Fruit fly (Drosophila melanogaster) whole organism, embryonic: ENCODE data around the gene CG10492.

Experiments used
- Atf6 ChIP-seq: fragments of 200-800 bp; sonication (Bioruptor generic); IDR thresholded peaks from 2 replicates; pipeline ENCODE4 v1.3.6; 2022; ENCODE audit warnings: missing biosample characterization, missing genetic modification characterization
- Bdp1 ChIP-seq: fragments of 200-800 bp; sonication (Bioruptor generic); optimal IDR thresholded peaks from 3 replicates; lab custom pipeline; 2016; ENCODE audit warnings: missing biosample characterization, missing genetic modification characterization
- Bgb ChIP-seq: fragments of 200-800 bp; sonication (Bioruptor generic); IDR thresholded peaks from 2 replicates; pipeline ENCODE4 v1.3.6; 2022; ENCODE audit warnings: missing biosample characterization, missing genetic modification characterization; ENCODE audit not compliant: partially characterized antibody
- Blimp-1 ChIP-seq: fragments of 200-800 bp; sonication (Bioruptor generic); optimal IDR thresholded peaks from 3 replicates; lab custom pipeline; 2018; ENCODE audit warnings: missing biosample characterization, missing genetic modification characterization, mild to moderate bottlenecking, moderate library complexity, missing genetic modification reagents
- CG10209 ChIP-seq: fragments of 200-800 bp; sonication (Bioruptor generic); optimal IDR thresholded peaks from 3 replicates; lab custom pipeline; 2017; ENCODE audit warnings: missing biosample characterization, mild to moderate bottlenecking, missing genetic modification characterization, missing genetic modification reagents
- CG10366 ChIP-seq: fragments of 200-800 bp; sonication (Bioruptor generic); IDR thresholded peaks from 2 replicates; pipeline ENCODE4 v1.3.6; 2022; ENCODE audit warnings: missing biosample characterization, missing genetic modification characterization
- CG11085 ChIP-seq: fragments of 200-800 bp; sonication (Bioruptor generic); IDR thresholded peaks from 2 replicates; pipeline ENCODE4 v1.3.6; 2022; ENCODE audit warnings: missing biosample characterization, missing genetic modification characterization
- CG13287 ChIP-seq: fragments of 200-800 bp; sonication (Bioruptor generic); IDR thresholded peaks from 2 replicates; pipeline ENCODE4 v1.3.6; 2022; ENCODE audit warnings: missing biosample characterization, missing genetic modification characterization; ENCODE audit not compliant: partially characterized antibody
- CG2129 ChIP-seq: fragments of 200-800 bp; sonication (Bioruptor generic); IDR thresholded peaks from 2 replicates; pipeline ENCODE4 v1.3.6; 2022; ENCODE audit warnings: missing biosample characterization, missing genetic modification characterization; ENCODE audit not compliant: partially characterized antibody
- CG2712 ChIP-seq: fragments of 200-800 bp; optimal IDR thresholded peaks from 3 replicates; lab custom pipeline; 2019; ENCODE audit warnings: missing biosample characterization, mild to moderate bottlenecking, missing genetic modification characterization, moderate library complexity
- CG2889 ChIP-seq: fragments of 200-800 bp; sonication (Bioruptor generic); IDR thresholded peaks from 3 replicates; pipeline ENCODE4 v1.3.6; 2022; ENCODE audit warnings: missing biosample characterization, missing genetic modification characterization
- CG3163 ChIP-seq: fragments of 200-800 bp; sonication (Bioruptor generic); optimal IDR thresholded peaks from 3 replicates; lab custom pipeline; 2016; ENCODE audit warnings: missing biosample characterization, missing genetic modification characterization
- CG33557 ChIP-seq: fragments of 200-800 bp; sonication (Bioruptor generic); optimal IDR thresholded peaks from 2 replicates; lab custom pipeline; 2019; ENCODE audit warnings: missing biosample characterization, mild to moderate bottlenecking, missing genetic modification characterization, moderate library complexity
- CG7928 ChIP-seq: fragments of 200-800 bp; sonication (Bioruptor generic); optimal IDR thresholded peaks from 2 replicates; lab custom pipeline; 2017; ENCODE audit warnings: missing biosample characterization, mild to moderate bottlenecking, missing genetic modification characterization
- CG8290 ChIP-seq, 3 experiments: fragments of 200-800 bp; sonication (Bioruptor generic); optimal IDR thresholded peaks; 2 replicates each; lab custom pipeline; 2016 to 2019; ENCODE audit warnings: missing biosample characterization in 3 of 3, missing genetic modification characterization in 3 of 3, mild to moderate bottlenecking in 2 of 3, moderate library complexity in 1 of 3
- CG9215 ChIP-seq: fragments of 200-800 bp; sonication (Bioruptor generic); IDR thresholded peaks from 2 replicates; pipeline ENCODE4 v1.3.6; 2022; ENCODE audit warnings: missing biosample characterization, missing genetic modification characterization
- CHES-1-like ChIP-seq: fragments of 200-800 bp; sonication (Bioruptor generic); optimal IDR thresholded peaks from 2 replicates; lab custom pipeline; 2016; ENCODE audit warnings: missing biosample characterization, missing genetic modification characterization
- Doc3 ChIP-seq: fragments of 200-800 bp; sonication (Bioruptor generic); IDR thresholded peaks from 3 replicates; pipeline ENCODE4 v1.3.6; 2022; ENCODE audit warnings: missing biosample characterization, missing genetic modification characterization; ENCODE audit not compliant: partially characterized antibody
- Jarid2 ChIP-seq: fragments of 200-800 bp; sonication (Bioruptor generic); optimal IDR thresholded peaks from 3 replicates; lab custom pipeline; 2017; ENCODE audit warnings: mild to moderate bottlenecking, missing biosample characterization, missing genetic modification reagents, missing genetic modification characterization
- Mrtf ChIP-seq: fragments of 200-800 bp; sonication (Bioruptor generic); IDR thresholded peaks from 3 replicates; pipeline ENCODE4 v1.3.6; 2022; ENCODE audit warnings: missing biosample characterization, missing genetic modification characterization
- PHDP ChIP-seq: fragments of 200-800 bp; sonication (Bioruptor generic); optimal IDR thresholded peaks from 3 replicates; lab custom pipeline; 2018; ENCODE audit warnings: missing biosample characterization, mild to moderate bottlenecking, missing genetic modification characterization, moderate library complexity
- Pdp1 ChIP-seq, 2 experiments: fragments of 200-800 bp; sonication (Bioruptor generic); optimal IDR thresholded peaks; 3 replicates each; lab custom pipeline; 2016; ENCODE audit warnings: missing biosample characterization in 2 of 2, missing genetic modification characterization in 2 of 2, mild to moderate bottlenecking in 1 of 2, moderate library complexity in 1 of 2
- Six4 ChIP-seq: fragments of 200-800 bp; sonication (Bioruptor generic); optimal IDR thresholded peaks from 2 replicates; lab custom pipeline; 2016; ENCODE audit warnings: missing biosample characterization, missing genetic modification characterization
- Vsx1 ChIP-seq: fragments of 200-800 bp; sonication (Bioruptor generic); optimal IDR thresholded peaks from 2 replicates; lab custom pipeline; 2017; ENCODE audit warnings: missing biosample characterization, mild to moderate bottlenecking, missing genetic modification characterization, missing genetic modification reagents
- ase ChIP-seq: fragments of 200-800 bp; sonication (Bioruptor generic); IDR thresholded peaks from 3 replicates; pipeline ENCODE4 v1.3.6; 2022; ENCODE audit warnings: missing biosample characterization, missing genetic modification characterization
- ato ChIP-seq: fragments of 200-800 bp; sonication (Bioruptor generic); IDR thresholded peaks from 2 replicates; pipeline ENCODE4 v1.3.6; 2022; ENCODE audit warnings: missing biosample characterization, missing genetic modification characterization; ENCODE audit not compliant: partially characterized antibody
- chif ChIP-seq, 2 experiments: fragments of 200-800 bp; sonication (Bioruptor generic); optimal IDR thresholded peaks; 3 replicates each; lab custom pipeline; 2016; ENCODE audit warnings: missing biosample characterization in 2 of 2, missing genetic modification characterization in 2 of 2
- ci ChIP-seq: fragments of 200-800 bp; sonication (Bioruptor generic); IDR thresholded peaks from 3 replicates; pipeline ENCODE4 v1.3.6; 2022; ENCODE audit warnings: missing biosample characterization, missing genetic modification characterization
- cwo ChIP-seq: fragments of 200-800 bp; sonication (Bioruptor generic); optimal IDR thresholded peaks from 3 replicates; lab custom pipeline; 2017; ENCODE audit warnings: missing biosample characterization, missing genetic modification characterization, mild to moderate bottlenecking, moderate library complexity, missing genetic modification reagents
- esg ChIP-seq: fragments of 200-800 bp; sonication (Bioruptor generic); conservative IDR thresholded peaks from 2 replicates; pipeline ENCODE4 v1.3.6; 2022; ENCODE audit warnings: missing biosample characterization, missing genetic modification characterization
- fd96Cb ChIP-seq: fragments of 200-800 bp; sonication (Bioruptor generic); optimal IDR thresholded peaks from 2 replicates; lab custom pipeline; 2018; ENCODE audit warnings: missing biosample characterization, mild to moderate bottlenecking, missing genetic modification characterization, moderate library complexity
- fru ChIP-seq: fragments of >200 bp; optimal IDR thresholded peaks from 2 replicates; lab custom pipeline; 2017
- gsb-n ChIP-seq: fragments of 200-800 bp; sonication (Bioruptor generic); optimal IDR thresholded peaks from 3 replicates; lab custom pipeline; 2018; ENCODE audit warnings: missing biosample characterization, mild to moderate bottlenecking, missing genetic modification characterization
- lbe ChIP-seq: fragments of 200-800 bp; sonication (Bioruptor generic); optimal IDR thresholded peaks from 2 replicates; lab custom pipeline; 2016; ENCODE audit warnings: missing biosample characterization, mild to moderate bottlenecking, missing genetic modification characterization
- nerfin-2 ChIP-seq: fragments of 200-800 bp; sonication (Bioruptor generic); IDR thresholded peaks from 2 replicates; pipeline ENCODE4 v1.3.6; 2022; ENCODE audit warnings: missing biosample characterization, missing genetic modification characterization; ENCODE audit not compliant: partially characterized antibody
- ranshi ChIP-seq: fragments of 200-800 bp; sonication (Bioruptor generic); IDR thresholded peaks from 2 replicates; pipeline ENCODE4 v1.3.6; 2022; ENCODE audit warnings: missing biosample characterization, missing genetic modification characterization
- repo ChIP-seq: fragments of 200-800 bp; sonication (Bioruptor generic); optimal IDR thresholded peaks from 2 replicates; lab custom pipeline; 2016; ENCODE audit warnings: missing biosample characterization, missing genetic modification characterization
- schlank ChIP-seq: fragments of 200-800 bp; sonication (Bioruptor generic); optimal IDR thresholded peaks from 2 replicates; lab custom pipeline; 2018; ENCODE audit warnings: missing biosample characterization, mild to moderate bottlenecking, missing genetic modification characterization
- scrt ChIP-seq: fragments of 200-800 bp; sonication (Bioruptor generic); optimal IDR thresholded peaks from 2 replicates; lab custom pipeline; 2018; ENCODE audit warnings: missing biosample characterization, mild to moderate bottlenecking, missing genetic modification characterization, moderate library complexity
- seq ChIP-seq: fragments of 200-800 bp; sonication (Bioruptor generic); IDR thresholded peaks from 2 replicates; pipeline ENCODE4 v1.3.6; 2022; ENCODE audit warnings: missing biosample characterization, missing genetic modification characterization
- sna ChIP-seq: fragments of 200-800 bp; sonication (Bioruptor generic); IDR thresholded peaks from 2 replicates; pipeline ENCODE4 v1.3.6; 2022; ENCODE audit warnings: missing biosample characterization, missing genetic modification characterization; ENCODE audit not compliant: partially characterized antibody
- sqz ChIP-seq: fragments of 200-800 bp; sonication (Bioruptor generic); optimal IDR thresholded peaks from 3 replicates; lab custom pipeline; 2018; ENCODE audit warnings: missing biosample characterization, mild to moderate bottlenecking, missing genetic modification characterization
- ttk ChIP-seq: fragments of 200-800 bp; sonication (Bioruptor generic); IDR thresholded peaks from 2 replicates; pipeline ENCODE4 v2.1.2; 2022; ENCODE audit warnings: missing biosample characterization, missing genetic modification characterization
- twi ChIP-seq: fragments of 200-800 bp; optimal IDR thresholded peaks from 2 replicates; lab custom pipeline; 2019; ENCODE audit warnings: missing biosample characterization, mild to moderate bottlenecking, missing genetic modification characterization, moderate library complexity
- usp ChIP-seq: fragments of >200 bp; optimal IDR thresholded peaks from 2 replicates; lab custom pipeline; 2017; ENCODE audit warnings: missing biosample characterization, missing genetic modification characterization
- vfl ChIP-seq: fragments of 200-800 bp; sonication (Bioruptor generic); optimal IDR thresholded peaks from 2 replicates; lab custom pipeline; 2016; ENCODE audit warnings: missing biosample characterization, missing genetic modification characterization
- wdn ChIP-seq: fragments of 200-800 bp; sonication (Bioruptor generic); IDR thresholded peaks from 2 replicates; pipeline ENCODE4 v1.3.6; 2022; ENCODE audit warnings: missing biosample characterization, missing genetic modification characterization
- zfh1 ChIP-seq: fragments of 200-800 bp; sonication (Bioruptor generic); IDR thresholded peaks from 3 replicates; pipeline ENCODE4 v1.3.6; 2022; ENCODE audit warnings: missing biosample characterization, missing genetic modification characterization

The CG10492 gene

DNA sequence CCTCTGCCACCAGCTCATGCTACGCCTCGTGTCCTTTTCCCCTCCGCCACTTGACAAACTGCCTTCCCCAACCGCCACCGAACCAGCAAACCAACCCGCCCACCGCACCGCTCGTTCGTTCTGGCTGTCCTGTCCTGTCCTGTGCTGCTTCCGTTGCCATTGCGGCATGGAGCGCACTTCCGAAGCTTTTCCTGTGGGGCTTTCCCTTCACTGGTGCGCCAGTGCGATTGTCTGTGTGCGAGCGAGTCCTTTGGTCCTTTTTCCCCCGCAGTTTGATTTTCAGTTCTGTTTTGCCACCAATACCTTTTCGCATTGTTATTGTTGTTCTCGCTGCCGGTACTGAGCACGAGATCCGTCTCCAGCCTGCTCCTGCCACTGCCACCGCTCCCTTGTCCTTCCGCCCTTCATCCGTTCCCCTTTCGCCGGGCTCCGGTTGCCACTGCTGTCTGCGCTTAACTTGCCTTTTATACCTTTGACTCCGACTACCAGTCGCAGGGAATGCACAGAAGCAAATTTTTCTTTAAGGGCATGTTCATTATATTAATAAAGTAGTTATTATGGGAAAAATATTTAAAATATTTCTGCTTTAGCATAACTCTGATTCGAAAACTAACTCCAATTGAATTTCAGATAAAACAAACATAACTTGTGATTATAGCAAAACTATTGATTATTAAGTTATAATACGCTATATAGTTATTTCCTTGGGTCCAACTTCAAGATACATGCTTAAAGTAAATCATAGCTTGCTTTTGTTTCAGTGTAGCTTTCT is 29.7 kb upstream of the CG10492 start (continued):
- no peak for TF ChIP-seq CG2889
- TF ChIP-seq CG9215 = peak; percentile 46; the same call in 1 of the 2 replicates
- no peak for TF ChIP-seq ci (GFP tag; lab: Robert Waterston, UW)
- peak; percentile 24 for TF ChIP-seq twi (tag; lab: Kevin White, UChicago)
- peak; percentile 39 for TF ChIP-seq sqz (GFP tag; lab: Kevin White, UChicago)
- peak; percentile 78 for TF ChIP-seq CG2712 (tag; lab: Kevin White, UChicago)
- TF ChIP-seq Blimp-1 (GFP tag; lab: Kevin White, UChicago) = peak; percentile 60
- no peak for TF ChIP-seq gsb-n (tag; lab: Kevin White, UChicago)
- no peak for TF ChIP-seq CHES-1-like (GFP tag; lab: Kevin White, UChicago)
- TF ChIP-seq vfl (GFP tag; lab: Kevin White, UChicago) = peak; percentile 38
- TF ChIP-seq sna (GFP tag; lab: Robert Waterston, UW) = no peak
- TF ChIP-seq PHDP (tag; lab: Kevin White, UChicago) = peak; percentile 79
- TF ChIP-seq ranshi (GFP tag; lab: Robert Waterston, UW) = 0 out of 2 replicates have a peak, but pooled peaks have one; percentile 6
- no peak for TF ChIP-seq Doc3 (GFP tag; lab: Robert Waterston, UW)
- no peak for TF ChIP-seq Bdp1 (GFP tag; lab: Kevin White, UChicago)
- no peak for TF ChIP-seq CG13287 (GFP tag; lab: Robert Waterston, UW)
- no peak for TF ChIP-seq ato
- peak; percentile 21 for TF ChIP-seq schlank (tag; lab: Kevin White, UChicago)
- TF ChIP-seq Bgb (GFP tag; lab: Robert Waterston, UW) = no peak; the same call in 1 of the 2 replicates
- TF ChIP-seq ase (GFP tag; lab: Robert Waterston, UW) = no peak
- peak; percentile 37 for TF ChIP-seq Vsx1 (GFP tag; lab: Kevin White, UChicago)
- TF ChIP-seq CG11085 (GFP tag; lab: Robert Waterston, UW) = no peak
- TF ChIP-seq CG10209 (GFP tag; lab: Kevin White, UChicago) = peak; percentile 70
- TF ChIP-seq esg = peak; percentile 49; the same call in 1 of the 2 replicates
- TF ChIP-seq repo (GFP tag; lab: Kevin White, UChicago) = no peak
- no peak for TF ChIP-seq CG33557 (GFP tag; lab: Kevin White, UChicago)
- TF ChIP-seq CG10366 (GFP tag; lab: Robert Waterston, UW) = peak; percentile 27; the same call in 1 of the 2 replicates
- no peak for TF ChIP-seq Six4 (GFP tag; lab: Kevin White, UChicago)
- TF ChIP-seq CG3163 (GFP tag; lab: Kevin White, UChicago) = no peak
- no peak for TF ChIP-seq CG2129
- TF ChIP-seq Pdp1 (GFP tag; optimal IDR thresholded peaks at IDR 0.05; lab: Kevin White, UChicago) = peak in 1 of 2 experiments; percentile 35
- peak; percentile 73 for TF ChIP-seq fd96Cb (tag; lab: Kevin White, UChicago)
- TF ChIP-seq nerfin-2 (GFP tag; lab: Robert Waterston, UW) = no peak
- no peak for TF ChIP-seq wdn (GFP tag; lab: Robert Waterston, UW)
- TF ChIP-seq Jarid2 (GFP tag; lab: Kevin White, UChicago) = peak; percentile 36
- 0 out of 3 replicates have a peak, but pooled peaks have one; percentile 32 for TF ChIP-seq zfh1 (GFP tag; lab: Robert Waterston, UW)
- no peak for TF ChIP-seq lbe (GFP tag; lab: Kevin White, UChicago)
- TF ChIP-seq fru (lab: Kevin White, UChicago) = no peak
- TF ChIP-seq ttk (GFP tag; lab: Robert Waterston, UW) = peak; percentile 49; the same call in 1 of the 2 replicates
- peak; percentile 70 for TF ChIP-seq scrt (GFP tag; lab: Kevin White, UChicago)
- TF ChIP-seq CG7928 = peak; percentile 27
- TF ChIP-seq seq (GFP tag; lab: Robert Waterston, UW) = peak; percentile 55; the same call in 1 of the 2 replicates
- peak; percentile 73 for TF ChIP-seq cwo (GFP tag; lab: Kevin White, UChicago)
- TF ChIP-seq usp (GFP tag; lab: Kevin White, UChicago) = no peak
- TF ChIP-seq CG8290 (GFP tag; optimal IDR thresholded peaks at IDR 0.05; lab: Kevin White, UChicago) = no peak
- peak in 1 of 2 experiments; percentile 22 for TF ChIP-seq CG8290 (tag; optimal IDR thresholded peaks at IDR 0.05; lab: Kevin White, UChicago)
- TF ChIP-seq Mrtf (GFP tag; lab: Robert Waterston, UW) = no peak
- TF ChIP-seq chif (GFP tag; optimal IDR thresholded peaks at IDR 0.05; lab: Kevin White, UChicago) = no peak
- peak; percentile 70 for TF ChIP-seq Atf6 (GFP tag; lab: Robert Waterston, UW)
